Worm (Caenorhabditis elegans) whole organism, midembryonic: ENCODE measurements around the gene baf-1.

Experiments
- T22C8.4 ChIP-seq: fragments of 200-800 bp; sonication (Bioruptor generic); IDR thresholded peaks from 2 replicates; pipeline ENCODE4 v1.3.6; 2022; ENCODE audit warnings: missing genetic modification characterization, missing compliant biosample characterization
- cog-1 ChIP-seq: sonication (generic microtip); optimal IDR thresholded peaks from 2 replicates; lab custom pipeline; 2016; ENCODE audit warnings: missing genetic modification characterization, missing compliant biosample characterization
- flt-1 ChIP-seq: fragments of 200-800 bp; sonication (Bioruptor generic); IDR thresholded peaks from 2 replicates; pipeline ENCODE4 v1.3.6; 2022; ENCODE audit warnings: missing genetic modification characterization, missing compliant biosample characterization
- klf-2 ChIP-seq: fragments of 200-800 bp; sonication (Bioruptor generic); conservative IDR thresholded peaks from 2 replicates; pipeline ENCODE4 v1.3.6; 2022; ENCODE audit warnings: missing genetic modification reagents, missing genetic modification characterization, missing compliant biosample characterization
- med-1 ChIP-seq: sonication (generic microtip); optimal IDR thresholded peaks from 2 replicates; lab custom pipeline; 2017; ENCODE audit warnings: missing genetic modification characterization, mild to moderate bottlenecking, missing compliant biosample characterization, antibody characterized with exemption, missing genetic modification reagents; ENCODE audit not compliant: insufficient read depth
- ref-1 ChIP-seq: fragments of 200-800 bp; sonication (Bioruptor generic); conservative IDR thresholded peaks from 2 replicates; pipeline ENCODE4 v1.3.6; 2022; ENCODE audit warnings: missing genetic modification reagents, missing genetic modification characterization, missing compliant biosample characterization
- tab-1 ChIP-seq: fragments of 200-800 bp; sonication (Bioruptor generic); IDR thresholded peaks from 2 replicates; pipeline ENCODE4 v1.3.6; 2022; ENCODE audit warnings: missing genetic modification characterization, missing compliant biosample characterization
- ztf-23 ChIP-seq: fragments of 200-800 bp; sonication (Bioruptor generic); IDR thresholded peaks from 2 replicates; pipeline ENCODE4 v1.3.6; 2022; ENCODE audit warnings: missing genetic modification reagents, missing genetic modification characterization, missing compliant biosample characterization
- ztf-29 ChIP-seq: fragments of 200-800 bp; sonication (Bioruptor generic); IDR thresholded peaks from 2 replicates; pipeline ENCODE4 v1.3.6; 2022; ENCODE audit warnings: missing genetic modification reagents, missing genetic modification characterization, missing compliant biosample characterization

baf-1 gene

DNA sequence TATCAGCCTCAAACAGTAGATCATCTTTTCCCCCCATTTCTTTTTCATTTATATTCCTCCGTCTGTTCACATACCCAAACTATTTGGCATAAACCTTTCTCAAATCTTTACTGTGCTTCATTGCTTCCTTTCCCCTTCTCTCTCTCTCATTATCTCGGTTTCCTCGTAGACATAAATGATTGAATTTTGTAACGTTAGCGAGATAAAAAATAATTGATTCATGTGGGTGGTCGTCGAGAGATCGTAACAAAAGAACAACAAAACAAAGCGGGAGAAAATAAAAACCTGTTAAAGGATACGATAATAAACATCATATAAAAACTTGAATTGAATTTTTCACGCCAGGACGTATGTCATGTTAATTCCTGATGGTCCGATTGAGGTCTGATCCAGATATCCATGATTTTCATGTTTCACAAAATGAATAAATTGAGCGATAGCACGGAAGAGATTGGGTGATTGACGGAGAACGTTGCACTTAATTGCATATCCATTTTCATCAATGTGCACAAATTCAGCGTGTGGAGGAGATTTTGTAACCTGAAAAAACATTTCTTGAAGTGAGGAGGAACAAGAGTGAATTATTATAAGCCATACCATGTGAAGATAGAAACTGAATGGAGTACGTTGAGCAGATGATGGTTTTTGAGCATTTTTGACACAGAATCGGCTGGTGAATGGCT, 4.3 kb upstream of the baf-1 start:
- TF ChIP-seq med-1 (GFP tag; lab: Kevin White, UChicago) (peak; percentile 5), T22C8.4 (GFP tag; lab: Robert Waterston, UW) (no peak)

DNA sequence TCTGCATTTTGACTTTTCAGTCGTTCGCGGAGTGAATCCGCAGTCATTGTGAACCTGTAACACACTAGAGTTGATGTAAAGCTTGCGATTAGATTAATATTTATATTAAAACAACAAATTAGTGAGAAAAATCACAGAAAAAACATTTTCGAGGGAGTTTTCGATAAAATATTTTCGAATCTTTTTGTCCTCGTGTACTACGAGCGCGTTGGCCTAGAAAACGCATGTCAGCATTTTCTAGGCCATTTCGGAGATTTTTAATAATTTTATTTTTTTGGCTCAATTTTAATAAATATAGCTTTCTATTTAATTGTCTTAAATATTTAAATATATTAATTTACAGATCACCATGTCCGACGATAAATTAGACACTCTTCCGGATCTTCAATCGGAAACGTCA, 1.8 kb upstream of the baf-1 start, which contains the start of gene B0464.9:
Gene B0464.9, plus strand, starts transcription at position 344 of the 400 bp plus-strand sequence.
- TF ChIP-seq tab-1 (GFP tag; lab: Robert Waterston, UW) (no peak), ztf-29 (no peak), med-1 (GFP tag; lab: Kevin White, UChicago) (no peak), flt-1 (GFP tag; lab: Robert Waterston, UW) (no peak), ztf-23 (GFP tag; lab: Robert Waterston, UW) (peak; percentile 43; the same call in 1 of the 2 replicates), klf-2 (GFP tag; lab: Robert Waterston, UW) (no peak), T22C8.4 (GFP tag; lab: Robert Waterston, UW) (peak; percentile 6; the same call in 1 of the 2 replicates), ref-1 (GFP tag; lab: Robert Waterston, UW) (no peak), cog-1 (tag; lab: Kevin White, UChicago) (no peak)

DNA sequence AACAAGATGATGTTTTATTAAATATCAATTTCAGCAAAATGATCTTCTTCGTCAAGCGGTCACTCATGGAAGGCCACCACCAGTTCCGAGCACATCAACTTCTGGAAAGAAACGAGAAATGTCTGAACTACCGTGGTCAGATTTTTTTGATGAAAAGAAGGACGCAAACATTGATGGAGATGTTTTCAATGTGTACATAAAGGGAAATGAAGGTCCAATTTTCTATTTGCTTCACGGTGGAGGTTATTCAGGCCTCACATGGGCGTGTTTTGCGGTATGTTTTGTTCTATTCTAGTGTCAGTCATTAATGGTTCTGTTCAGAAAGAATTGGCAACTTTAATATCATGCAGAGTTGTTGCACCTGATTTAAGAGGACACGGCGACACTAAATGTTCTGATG, 1.4 kb upstream of the baf-1 start, which contains the start of gene B0464.6:
Gene B0464.6, minus strand, starts transcription at position 101 of the 400 bp plus-strand sequence.
- TF ChIP-seq flt-1 (GFP tag; lab: Robert Waterston, UW) (no peak), med-1 (GFP tag; lab: Kevin White, UChicago) (no peak), ztf-23 (GFP tag; lab: Robert Waterston, UW) (no peak), T22C8.4 (GFP tag; lab: Robert Waterston, UW) (no peak), tab-1 (GFP tag; lab: Robert Waterston, UW) (no peak), cog-1 (tag; lab: Kevin White, UChicago) (no peak), klf-2 (GFP tag; lab: Robert Waterston, UW) (no peak), ztf-29 (no peak), ref-1 (GFP tag; lab: Robert Waterston, UW) (no peak)

DNA sequence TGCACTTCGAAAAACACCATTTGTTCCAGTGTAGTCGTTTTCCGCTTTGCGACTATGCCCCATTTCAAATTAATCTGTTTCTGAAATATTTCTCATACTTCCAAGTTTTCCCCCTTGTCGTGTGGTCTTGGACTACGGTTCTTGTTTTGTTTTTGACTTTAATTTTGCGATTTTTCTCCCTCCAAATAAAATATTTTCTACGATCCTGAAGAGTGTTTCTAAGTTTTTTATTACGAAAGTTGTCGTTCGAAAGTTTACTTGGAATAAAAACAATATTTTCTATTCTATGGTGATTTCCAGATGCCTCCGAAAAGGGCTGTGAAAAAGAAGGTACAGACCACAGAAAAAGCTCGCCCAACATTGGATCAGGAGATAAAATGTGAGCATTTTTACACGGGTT, 593 bp downstream of the baf-1 start, which contains the start of gene tag-342:
Gene tag-342, plus strand, starts transcription at position 301 of the 400 bp plus-strand sequence.
- no peak for TF ChIP-seq ref-1 (GFP tag; lab: Robert Waterston, UW)
- TF ChIP-seq tab-1 (GFP tag; lab: Robert Waterston, UW) = no peak
- TF ChIP-seq ztf-23 (GFP tag; lab: Robert Waterston, UW) = no peak
- no peak for TF ChIP-seq T22C8.4 (GFP tag; lab: Robert Waterston, UW)
- TF ChIP-seq med-1 (GFP tag; lab: Kevin White, UChicago) = no peak
- TF ChIP-seq cog-1 (tag; lab: Kevin White, UChicago) = no peak
- TF ChIP-seq ztf-29 = no peak
- no peak for TF ChIP-seq flt-1 (GFP tag; lab: Robert Waterston, UW)
- TF ChIP-seq klf-2 (GFP tag; lab: Robert Waterston, UW) = no peak

DNA sequence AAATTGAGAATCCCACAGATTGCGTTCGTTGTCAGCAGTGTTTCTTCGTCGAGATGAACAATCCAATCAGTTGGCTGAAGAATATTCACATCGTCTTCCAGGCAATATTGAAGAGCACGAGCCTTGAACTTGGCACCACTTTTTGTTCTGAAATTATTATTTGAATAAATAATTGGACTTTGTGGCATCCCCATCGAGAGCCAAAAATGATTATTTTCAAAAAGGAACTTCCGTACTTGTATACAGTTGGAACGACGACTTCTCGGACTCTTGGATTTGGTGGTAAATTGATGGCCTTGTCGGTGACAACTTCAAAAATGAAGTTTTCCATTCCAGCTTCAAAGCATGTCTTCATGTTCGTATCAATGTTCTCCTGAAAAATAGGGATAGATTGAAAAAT, 4.7 kb downstream of the baf-1 start:
- no peak for TF ChIP-seq cog-1 (tag; lab: Kevin White, UChicago)

DNA sequence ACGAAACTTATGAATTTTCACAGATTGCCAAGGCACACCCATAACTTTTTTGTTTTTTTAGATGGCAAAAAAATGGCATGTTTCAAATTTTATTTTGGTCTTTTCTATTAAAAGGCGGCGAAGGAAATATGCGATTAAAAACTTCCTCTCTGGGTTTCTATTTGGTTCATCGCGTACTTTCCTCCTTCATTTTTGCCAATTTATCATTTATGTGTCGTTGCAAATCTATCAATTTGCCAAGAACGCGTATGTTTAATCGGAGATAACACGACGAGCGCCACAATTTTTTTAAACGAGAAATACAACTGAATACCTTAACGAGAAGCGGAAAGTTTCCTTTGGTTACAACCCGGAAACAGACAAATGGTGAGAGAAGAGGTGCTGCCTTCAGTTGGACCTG, 5.2 kb downstream of the baf-1 start:
- TF ChIP-seq med-1 (GFP tag; lab: Kevin White, UChicago) = no peak
- no peak for TF ChIP-seq T22C8.4 (GFP tag; lab: Robert Waterston, UW)
- no peak for TF ChIP-seq flt-1 (GFP tag; lab: Robert Waterston, UW)
- no peak for TF ChIP-seq cog-1 (tag; lab: Kevin White, UChicago)

DNA sequence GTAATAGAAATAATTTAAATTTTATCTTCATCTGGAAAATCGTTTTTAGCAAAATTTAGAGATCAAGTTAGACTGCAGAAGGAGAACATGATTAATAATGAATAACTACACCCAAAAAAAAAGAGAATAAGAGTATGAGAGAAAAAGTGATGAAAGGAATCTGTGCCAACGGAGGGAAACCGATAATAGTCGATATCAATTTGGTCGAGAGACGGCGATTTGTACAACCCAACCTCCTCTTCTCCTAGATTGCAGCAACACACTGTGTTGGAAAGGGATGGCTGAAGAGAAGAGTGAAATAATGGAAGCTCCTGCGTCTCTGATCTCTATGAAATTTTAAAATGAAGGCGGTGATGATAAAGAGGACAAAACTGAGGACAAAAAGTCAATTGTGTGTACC, 7.2 kb downstream of the baf-1 start:
- TF ChIP-seq cog-1 (tag; lab: Kevin White, UChicago) (no peak), flt-1 (GFP tag; lab: Robert Waterston, UW) (no peak), tab-1 (GFP tag; lab: Robert Waterston, UW) (no peak), T22C8.4 (GFP tag; lab: Robert Waterston, UW) (no peak), med-1 (GFP tag; lab: Kevin White, UChicago) (no peak), ztf-23 (GFP tag; lab: Robert Waterston, UW) (no peak), ztf-29 (no peak), ref-1 (GFP tag; lab: Robert Waterston, UW) (no peak), klf-2 (GFP tag; lab: Robert Waterston, UW) (no peak)

DNA sequence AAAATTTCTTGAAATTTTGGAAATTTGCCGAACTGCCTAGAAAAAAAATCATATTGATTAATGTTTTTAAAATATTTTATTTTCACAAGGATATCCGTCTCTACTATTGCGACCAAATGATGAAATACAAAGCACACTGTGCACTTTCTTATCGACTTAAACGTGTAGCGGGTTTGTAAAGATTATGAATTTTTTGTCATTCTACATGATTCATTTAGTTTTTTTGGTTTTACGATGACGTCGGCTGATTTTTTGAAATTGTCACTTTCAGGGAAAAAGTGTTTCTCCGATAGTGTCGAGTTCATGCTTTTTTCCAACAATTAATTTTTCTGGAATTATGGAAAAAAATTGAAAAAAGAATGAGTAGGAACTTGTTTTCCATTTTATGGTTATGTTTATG, 9.3 kb downstream of the baf-1 start:
- no peak for TF ChIP-seq med-1 (GFP tag; lab: Kevin White, UChicago)
- no peak for TF ChIP-seq ztf-29
- TF ChIP-seq cog-1 (tag; lab: Kevin White, UChicago) = no peak
- no peak for TF ChIP-seq ref-1 (GFP tag; lab: Robert Waterston, UW)
- TF ChIP-seq T22C8.4 (GFP tag; lab: Robert Waterston, UW) = no peak
- no peak for TF ChIP-seq flt-1 (GFP tag; lab: Robert Waterston, UW)
- no peak for TF ChIP-seq tab-1 (GFP tag; lab: Robert Waterston, UW)
- TF ChIP-seq ztf-23 (GFP tag; lab: Robert Waterston, UW) = no peak
- no peak for TF ChIP-seq klf-2 (GFP tag; lab: Robert Waterston, UW)

DNA sequence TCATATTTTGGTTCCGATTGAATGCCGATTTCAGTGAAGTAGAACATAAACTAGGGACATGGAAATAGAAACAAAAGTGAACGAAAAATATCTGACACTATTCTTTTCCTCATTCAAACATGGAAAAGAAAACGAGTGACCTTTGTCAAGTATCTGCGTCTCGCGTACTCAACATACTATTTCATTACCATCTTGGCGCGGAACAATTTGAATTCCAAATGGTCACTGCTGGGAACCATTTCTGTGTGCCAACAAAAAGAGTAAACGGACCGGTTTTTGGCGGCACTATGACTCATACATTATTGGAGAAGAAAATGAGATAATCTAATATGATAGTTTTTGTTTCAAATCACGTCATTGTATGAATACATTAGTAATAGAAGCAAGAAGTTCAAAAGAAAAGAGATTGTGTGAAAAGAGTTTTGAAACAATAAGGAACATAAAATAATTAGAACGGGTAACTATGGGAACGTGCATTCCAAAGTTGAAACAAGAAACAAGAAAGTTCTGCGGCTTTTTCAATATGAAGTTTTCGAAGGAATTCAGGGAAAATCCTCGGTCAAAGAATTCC, 15.2 kb downstream of the baf-1 start:
- no peak for TF ChIP-seq ztf-29
- no peak for TF ChIP-seq T22C8.4 (GFP tag; lab: Robert Waterston, UW)
- TF ChIP-seq klf-2 (GFP tag; lab: Robert Waterston, UW) = no peak
- no peak for TF ChIP-seq ztf-23 (GFP tag; lab: Robert Waterston, UW)
- TF ChIP-seq med-1 (GFP tag; lab: Kevin White, UChicago) = no peak
- no peak for TF ChIP-seq flt-1 (GFP tag; lab: Robert Waterston, UW)
- no peak for TF ChIP-seq tab-1 (GFP tag; lab: Robert Waterston, UW)
- TF ChIP-seq ref-1 (GFP tag; lab: Robert Waterston, UW) = no peak
- TF ChIP-seq cog-1 (tag; lab: Kevin White, UChicago) = no peak
